Worm (Caenorhabditis elegans) whole organism, L4 larva: Measurements from ENCODE around the gene C44B12.3.

ENCODE experiments used
- ceh-82 ChIP-seq: sonication (generic microtip); optimal IDR thresholded peaks from 2 replicates; lab custom pipeline; 2017; ENCODE audit warnings: missing biosample characterization, missing genetic modification characterization
- daf-8 ChIP-seq: fragments of 200-800 bp; sonication (Bioruptor generic); IDR thresholded peaks from 2 replicates; pipeline ENCODE4 v1.3.6; 2022; ENCODE audit warnings: missing genetic modification characterization, missing compliant biosample characterization
- fos-1 ChIP-seq: fragments of 150-350 bp; optimal IDR thresholded peaks from 2 replicates; lab custom pipeline; 2014; ENCODE audit warnings: missing biosample characterization, missing genetic modification characterization
- nhr-11 ChIP-seq: fragments of 150-350 bp; optimal IDR thresholded peaks from 2 replicates; lab custom pipeline; 2014; ENCODE audit warnings: missing biosample characterization, missing genetic modification characterization
- nhr-25 ChIP-seq: sonication (generic microtip); optimal IDR thresholded peaks from 2 replicates; lab custom pipeline; 2017; ENCODE audit warnings: missing genetic modification characterization, mild to moderate bottlenecking, missing compliant biosample characterization, antibody characterized with exemption, moderate library complexity, borderline replicate concordance; ENCODE audit not compliant: insufficient read depth

- TF ChIP-seq nhr-11 (tag; lab: Kevin White, UChicago) (no peak), daf-8 (GFP tag; lab: Robert Waterston, UW) (no peak), fos-1 (tag; lab: Kevin White, UChicago) (no peak), nhr-25 (tag; lab: Kevin White, UChicago) (no peak), ceh-82 (tag; lab: Kevin White, UChicago) (no peak)
Observed at ce11 chrIV:1086913-1087312, 17.7 kb upstream of the C44B12.3 start, which contains the start of gene csn-4.
